Worm (Caenorhabditis elegans) whole organism, midembryonic: Measurements from ENCODE around the gene F01G10.9.

Experiments used
- T22C8.4 ChIP-seq: fragments of 200-800 bp; sonication (Bioruptor generic); IDR thresholded peaks from 2 replicates; pipeline ENCODE4 v1.3.6; 2022; ENCODE audit warnings: missing genetic modification characterization, missing compliant biosample characterization
- cog-1 ChIP-seq: sonication (generic microtip); optimal IDR thresholded peaks from 2 replicates; lab custom pipeline; 2016; ENCODE audit warnings: missing genetic modification characterization, missing compliant biosample characterization
- flt-1 ChIP-seq: fragments of 200-800 bp; sonication (Bioruptor generic); IDR thresholded peaks from 2 replicates; pipeline ENCODE4 v1.3.6; 2022; ENCODE audit warnings: missing genetic modification characterization, missing compliant biosample characterization
- klf-2 ChIP-seq: fragments of 200-800 bp; sonication (Bioruptor generic); conservative IDR thresholded peaks from 2 replicates; pipeline ENCODE4 v1.3.6; 2022; ENCODE audit warnings: missing genetic modification reagents, missing genetic modification characterization, missing compliant biosample characterization
- med-1 ChIP-seq: sonication (generic microtip); optimal IDR thresholded peaks from 2 replicates; lab custom pipeline; 2017; ENCODE audit warnings: missing genetic modification characterization, mild to moderate bottlenecking, missing compliant biosample characterization, antibody characterized with exemption, missing genetic modification reagents; ENCODE audit not compliant: insufficient read depth
- ref-1 ChIP-seq: fragments of 200-800 bp; sonication (Bioruptor generic); conservative IDR thresholded peaks from 2 replicates; pipeline ENCODE4 v1.3.6; 2022; ENCODE audit warnings: missing genetic modification reagents, missing genetic modification characterization, missing compliant biosample characterization
- tab-1 ChIP-seq: fragments of 200-800 bp; sonication (Bioruptor generic); IDR thresholded peaks from 2 replicates; pipeline ENCODE4 v1.3.6; 2022; ENCODE audit warnings: missing genetic modification characterization, missing compliant biosample characterization
- ztf-23 ChIP-seq: fragments of 200-800 bp; sonication (Bioruptor generic); IDR thresholded peaks from 2 replicates; pipeline ENCODE4 v1.3.6; 2022; ENCODE audit warnings: missing genetic modification reagents, missing genetic modification characterization, missing compliant biosample characterization
- ztf-29 ChIP-seq: fragments of 200-800 bp; sonication (Bioruptor generic); IDR thresholded peaks from 2 replicates; pipeline ENCODE4 v1.3.6; 2022; ENCODE audit warnings: missing genetic modification reagents, missing genetic modification characterization, missing compliant biosample characterization

DNA sequence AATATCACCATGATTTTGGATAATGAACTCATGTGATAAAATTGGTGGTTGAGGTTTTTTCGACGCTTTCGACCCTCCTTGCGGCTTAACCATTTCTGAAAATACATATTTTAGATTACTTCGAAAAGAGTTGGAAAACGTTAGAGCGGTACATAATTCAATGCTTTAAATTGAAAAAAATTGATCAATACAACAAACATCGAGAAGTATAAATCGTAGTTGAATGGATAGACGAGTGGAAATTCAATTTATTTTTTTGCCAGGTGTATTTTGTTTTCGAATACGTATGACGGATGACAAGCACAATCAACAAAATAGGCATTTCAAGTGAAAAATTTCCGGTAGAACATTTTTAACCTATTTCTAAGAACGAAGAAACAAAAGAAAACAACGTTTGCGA, 38.3 kb downstream of the F01G10.9 start, which contains the start of gene tram-1:
- TF ChIP-seq ztf-23 (GFP tag; lab: Robert Waterston, UW): no peak
- no peak for TF ChIP-seq klf-2 (GFP tag; lab: Robert Waterston, UW)
- no peak for TF ChIP-seq tab-1 (GFP tag; lab: Robert Waterston, UW)
- TF ChIP-seq flt-1 (GFP tag; lab: Robert Waterston, UW): no peak
- TF ChIP-seq cog-1: no peak
- no peak for TF ChIP-seq med-1
- no peak for TF ChIP-seq ztf-29 (GFP tag; lab: Robert Waterston, UW)
- no peak for TF ChIP-seq ref-1 (GFP tag; lab: Robert Waterston, UW)
- TF ChIP-seq T22C8.4 (GFP tag; lab: Robert Waterston, UW): no peak
